Worm (Caenorhabditis elegans): Measurements from ENCODE around the gene flp-11.
A peak's percentile ranks its signal among the peaks of the same experiment; 100 is the strongest.

The flp-11 gene

DNA sequence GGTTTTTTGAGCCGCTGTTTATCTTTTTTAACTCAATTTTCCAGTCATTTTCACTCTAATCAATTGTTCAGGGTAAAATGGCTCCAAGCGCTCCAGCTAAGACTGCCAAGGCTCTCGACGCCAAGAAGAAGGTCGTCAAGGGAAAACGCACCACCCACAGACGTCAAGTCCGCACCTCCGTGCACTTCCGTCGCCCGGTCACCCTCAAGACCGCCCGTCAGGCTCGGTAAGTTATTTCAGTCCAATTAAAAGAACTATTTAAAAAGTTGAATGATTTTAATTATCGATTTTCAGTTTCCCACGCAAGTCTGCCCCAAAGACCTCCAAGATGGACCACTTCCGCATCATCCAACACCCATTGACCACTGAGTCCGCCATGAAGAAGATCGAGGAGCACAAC lies 37.2 kb upstream of the flp-11 start, which contains the start of gene rpl-25.1:
TSS of gene rpl-25.1 (plus strand) at position 72 of the 400 bp plus-strand sequence.
- 0 out of 2 replicates have a peak, but pooled peaks have one; percentile 26 for TF ChIP-seq php-3 (GFP tag; IDR thresholded peaks at IDR 0.05)
- TF ChIP-seq nhr-76 (tag; optimal IDR thresholded peaks at IDR 0.05), result no peak
- 0 out of 2 replicates have a peak, but pooled peaks have one; percentile 24 for TF ChIP-seq tra-1 (GFP tag; IDR thresholded peaks at IDR 0.05)
- TF ChIP-seq set-16 (GFP tag; IDR thresholded peaks at IDR 0.05), result peak; percentile 64
- TF ChIP-seq ZK337.2 (GFP tag; IDR thresholded peaks at IDR 0.05), result no peak
- TF ChIP-seq daf-8 (GFP tag; IDR thresholded peaks at IDR 0.05), result no peak
- TF ChIP-seq ama-1 (optimal IDR thresholded peaks at IDR 0.05), result peak; percentile 19
- peak; percentile 13 for TF ChIP-seq hlh-11 (tag; optimal IDR thresholded peaks at IDR 0.05)

DNA sequence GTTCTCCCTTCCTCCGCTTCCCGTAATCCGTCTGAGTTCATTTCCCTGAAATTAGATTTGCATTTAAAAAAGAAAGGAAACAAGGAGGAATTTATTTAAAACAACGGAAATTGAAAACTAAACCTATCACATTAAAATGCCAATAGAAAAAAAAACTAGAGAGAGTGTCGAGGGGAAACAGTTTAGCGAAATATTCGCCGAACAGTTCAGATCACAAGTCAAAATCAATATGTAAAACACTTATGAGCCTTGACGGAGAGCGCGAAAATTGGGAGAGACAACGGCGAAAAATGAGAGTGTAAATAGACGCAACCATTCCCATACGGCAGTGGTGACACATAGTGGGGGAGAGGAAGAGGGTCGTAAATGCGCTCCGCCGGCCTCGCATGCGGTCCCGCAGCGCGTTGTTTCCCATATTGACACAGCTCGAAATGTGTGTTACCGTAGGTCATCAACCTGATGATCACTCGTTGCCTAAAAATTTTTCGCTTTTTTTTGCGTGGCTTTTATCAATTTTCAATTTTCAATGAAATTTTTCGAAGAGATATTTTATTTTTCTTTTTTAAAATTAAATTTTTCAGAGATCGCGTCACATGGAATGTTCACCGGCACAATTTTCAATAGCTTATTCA lies 33.9 kb upstream of the flp-11 start, which contains the start of the genes dnj-14 and glit-1:
TSS of gene dnj-14 (minus strand) at position 51 of the 632 bp plus-strand sequence.
TSS of gene glit-1 (plus strand) at position 582 of the 632 bp plus-strand sequence.
- TF ChIP-seq aly-2 (tag; optimal IDR thresholded peaks at IDR 0.05) (no peak), duxl-1 (tag; optimal IDR thresholded peaks at IDR 0.05; ENCODE audit: poor library complexity) (peak; percentile 80), vab-7 (GFP tag; IDR thresholded peaks at IDR 0.05) (peak; percentile 57; the same call in 1 of the 2 replicates), daf-16 (GFP tag; optimal IDR thresholded peaks at IDR 0.05) (peak; percentile 33 to 46), daf-16 (tag; optimal IDR thresholded peaks at IDR 0.05) (peak; percentile 96), pha-4 (GFP tag; IDR thresholded peaks at IDR 0.05) (peak; percentile 71), pha-4 (tag; optimal IDR thresholded peaks at IDR 0.05) (no peak), daf-19 (GFP tag; conservative IDR thresholded peaks at IDR 0.05) (no peak), nhr-42 (GFP tag; IDR thresholded peaks at IDR 0.05) (peak; percentile 85), php-3 (GFP tag; IDR thresholded peaks at IDR 0.05) (peak; percentile 89), daf-8 (GFP tag; IDR thresholded peaks at IDR 0.05) (no peak), mdl-1 (tag; optimal IDR thresholded peaks at IDR 0.05) (peak; percentile 21 to 91), lin-39 (tag; optimal IDR thresholded peaks at IDR 0.05) (no peak), F10B5.3 (tag; optimal IDR thresholded peaks at IDR 0.05) (peak; percentile 29), ama-1 (optimal IDR thresholded peaks at IDR 0.05) (peak; percentile 16), spr-3 (GFP tag; optimal IDR thresholded peaks at IDR 0.05) (no peak), zfp-2 (tag; optimal IDR thresholded peaks at IDR 0.05) (peak; percentile 15), lsy-2 (tag; optimal IDR thresholded peaks at IDR 0.05) (peak; percentile 95 to 98), attf-4 (tag; optimal IDR thresholded peaks at IDR 0.05) (no peak), lin-13 (GFP tag; optimal IDR thresholded peaks at IDR 0.05) (peak; percentile 87), nhr-237 (tag; optimal IDR thresholded peaks at IDR 0.05) (no peak), set-16 (GFP tag; IDR thresholded peaks at IDR 0.05) (peak; percentile 57; the same call in 1 of the 2 replicates), nhr-76 (tag; optimal IDR thresholded peaks at IDR 0.05) (no peak), aha-1 (tag) (peak; percentile 99), nhr-111 (GFP tag; optimal IDR thresholded peaks at IDR 0.05) (no peak), ceh-20 (GFP tag; IDR thresholded peaks at IDR 0.05) (peak; percentile 69), dpl-1 (GFP tag; optimal IDR thresholded peaks at IDR 0.05) (peak; percentile 76), zfp-3 (GFP tag; conservative IDR thresholded peaks at IDR 0.05) (no peak), lin-15B (tag; optimal IDR thresholded peaks at IDR 0.05) (peak; percentile 18), ceh-82 (tag; optimal IDR thresholded peaks at IDR 0.05) (no peak), hif-1 (tag; optimal IDR thresholded peaks at IDR 0.05) (peak in 1 of 2 experiments; percentile 85), dmd-9 (GFP tag; IDR thresholded peaks at IDR 0.05) (peak; percentile 57; the same call in 1 of the 2 replicates), dmd-6 (GFP tag; IDR thresholded peaks at IDR 0.05) (peak; percentile 89), tra-1 (GFP tag; IDR thresholded peaks at IDR 0.05) (0 out of 2 replicates have a peak, but pooled peaks have one; percentile 39), saeg-2 (GFP tag; IDR thresholded peaks at IDR 0.05) (peak; percentile 80), nhr-10 (tag; optimal IDR thresholded peaks at IDR 0.05) (peak; percentile 50), hmg-1.1 (GFP tag; IDR thresholded peaks at IDR 0.05) (peak; percentile 88), F44E2.7 (GFP tag; IDR thresholded peaks at IDR 0.05) (no peak), zag-1 (tag; optimal IDR thresholded peaks at IDR 0.05) (no peak), zip-11 (GFP tag; IDR thresholded peaks at IDR 0.05) (no peak), lin-1 (GFP tag; IDR thresholded peaks at IDR 0.05) (peak; percentile 62), mes-2 (tag; optimal IDR thresholded peaks at IDR 0.05; ENCODE audit: poor library complexity, severe bottlenecking) (peak; percentile 90), mxl-2 (GFP tag; conservative IDR thresholded peaks at IDR 0.05) (no peak), nhr-48 (tag; optimal IDR thresholded peaks at IDR 0.05) (peak; percentile 60), lin-38 (GFP tag; IDR thresholded peaks at IDR 0.05) (peak; percentile 91), ZK546.5 (tag; optimal IDR thresholded peaks at IDR 0.05) (peak in 1 of 2 experiments; percentile 67)

Data from whole organism, L4 larva.